Worm (Caenorhabditis elegans): ENCODE results near the gene pept-1.

DNA sequence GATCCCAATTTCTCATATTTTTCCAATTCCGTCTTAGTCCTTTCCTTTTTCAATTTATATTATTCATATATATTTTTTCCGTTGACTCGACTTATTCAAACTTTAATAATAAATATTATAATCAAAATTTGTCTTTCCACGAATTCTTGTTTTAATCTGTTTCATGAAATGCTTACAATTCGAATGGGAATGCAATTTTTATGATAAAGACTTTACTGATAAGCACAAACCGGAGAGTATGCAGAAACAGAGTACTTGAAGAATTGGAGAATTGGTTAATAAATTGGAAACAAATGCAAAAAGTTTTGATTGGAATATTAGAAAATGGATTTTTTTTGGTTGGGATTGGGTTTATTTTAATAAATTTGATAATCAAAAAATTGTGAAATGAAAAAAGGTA lies 48.4 kb upstream of the pept-1 start:
- TF ChIP-seq ama-1 (optimal IDR thresholded peaks at IDR 0.05) (no peak), ama-1 (GFP tag; optimal IDR thresholded peaks at IDR 0.05) (no peak), snpc-4 (GFP tag; optimal IDR thresholded peaks at IDR 0.05) (no peak), snpc-4 (tag; optimal IDR thresholded peaks at IDR 0.05) (no peak), lin-54 (GFP tag; optimal IDR thresholded peaks at IDR 0.05) (no peak), zim-3 (tag; optimal IDR thresholded peaks at IDR 0.05) (no peak), dpl-1 (GFP tag; optimal IDR thresholded peaks at IDR 0.05) (no peak), attf-5 (GFP tag; optimal IDR thresholded peaks at IDR 0.05) (no peak), unc-62 (GFP tag; optimal IDR thresholded peaks at IDR 0.05) (no peak)

Measured in whole organism, young adult.